Worm (Caenorhabditis elegans) whole organism, L3 larva: ENCODE data around the gene ent-4.

Experiments
- R02D3.7 ChIP-seq: fragments of 150-350 bp; optimal IDR thresholded peaks from 2 replicates; lab custom pipeline; 2014; ENCODE audit warnings: missing biosample characterization, missing genetic modification characterization
- ZK546.5 ChIP-seq: sonication (generic microtip); optimal IDR thresholded peaks from 2 replicates; lab custom pipeline; 2017; ENCODE audit warnings: missing biosample characterization, missing genetic modification characterization
- ama-1 ChIP-seq: fragments of 150-350 bp; optimal IDR thresholded peaks from 2 replicates; lab custom pipeline; 2018
- ceh-16 ChIP-seq: sonication (generic microtip); optimal IDR thresholded peaks from 2 replicates; lab custom pipeline; 2017; ENCODE audit warnings: missing biosample characterization, missing genetic modification characterization
- ceh-28 ChIP-seq: fragments of 150-350 bp; optimal IDR thresholded peaks from 2 replicates; lab custom pipeline; 2014; ENCODE audit warnings: missing biosample characterization, missing genetic modification reagents, missing genetic modification characterization
- ceh-82 ChIP-seq: fragments of 150-350 bp; optimal IDR thresholded peaks from 2 replicates; lab custom pipeline; 2014; ENCODE audit warnings: missing biosample characterization, missing genetic modification characterization
- ceh-9 ChIP-seq: sonication (generic microtip); optimal IDR thresholded peaks from 2 replicates; lab custom pipeline; 2018; ENCODE audit warnings: missing biosample characterization, missing genetic modification characterization
- daf-12 ChIP-seq: fragments of 150-350 bp; optimal IDR thresholded peaks from 2 replicates; lab custom pipeline; 2014; ENCODE audit warnings: missing biosample characterization, missing genetic modification reagents, missing genetic modification characterization
- egl-27 ChIP-seq: sonication (generic microtip); optimal IDR thresholded peaks from 4 replicates; lab custom pipeline; 2017; ENCODE audit warnings: missing biosample characterization, missing genetic modification reagents, missing genetic modification characterization
- egl-5 ChIP-seq: fragments of 150-350 bp; optimal IDR thresholded peaks from 2 replicates; lab custom pipeline; 2017; ENCODE audit warnings: missing biosample characterization, missing genetic modification reagents, missing genetic modification characterization, inconsistent platforms
- elt-1 ChIP-seq: fragments of 150-350 bp; optimal IDR thresholded peaks from 2 replicates; lab custom pipeline; 2014; ENCODE audit warnings: missing biosample characterization, missing genetic modification characterization
- elt-2 ChIP-seq: sonication (generic microtip); optimal IDR thresholded peaks from 2 replicates; lab custom pipeline; 2016; ENCODE audit warnings: missing genetic modification reagents, mild to moderate bottlenecking, missing genetic modification characterization, missing compliant biosample characterization
- elt-3 ChIP-seq, 3 experiments: fragments of 150-350 bp in 1 of 3; sonication (generic microtip) in 2 of 3; optimal IDR thresholded peaks; 2 replicates in 2 of 3; 4 replicates in 1 of 3; lab custom pipeline; 2014 to 2017; ENCODE audit warnings: missing biosample characterization in 3 of 3, missing genetic modification characterization in 3 of 3
- fos-1 ChIP-seq: fragments of 150-350 bp; optimal IDR thresholded peaks from 2 replicates; lab custom pipeline; 2014; ENCODE audit warnings: missing biosample characterization, missing genetic modification characterization
- jun-1 ChIP-seq: fragments of 150-350 bp; optimal IDR thresholded peaks from 2 replicates; lab custom pipeline; 2014; ENCODE audit warnings: missing biosample characterization, missing genetic modification reagents, missing genetic modification characterization
- lin-39 ChIP-seq: fragments of 150-350 bp; optimal IDR thresholded peaks from 2 replicates; lab custom pipeline; 2018; ENCODE audit warnings: missing biosample characterization, missing genetic modification reagents, missing genetic modification characterization
- lsy-12 ChIP-seq: sonication (generic microtip); optimal IDR thresholded peaks from 2 replicates; lab custom pipeline; 2016; ENCODE audit warnings: mild to moderate bottlenecking, missing genetic modification characterization, missing compliant biosample characterization
- mml-1 ChIP-seq: fragments of 150-350 bp; sonication (generic microtip); optimal IDR thresholded peaks from 3 replicates; lab custom pipeline; 2014; ENCODE audit warnings: missing biosample characterization, missing genetic modification characterization
- nfya-1 ChIP-seq: sonication (generic microtip); optimal IDR thresholded peaks from 2 replicates; lab custom pipeline; 2017; ENCODE audit warnings: missing genetic modification characterization, mild to moderate bottlenecking, missing compliant biosample characterization, antibody characterized with exemption, moderate library complexity; ENCODE audit not compliant: insufficient read depth
- nhr-11 ChIP-seq: fragments of 150-350 bp; optimal IDR thresholded peaks from 2 replicates; lab custom pipeline; 2014; ENCODE audit warnings: missing biosample characterization, missing genetic modification characterization
- nhr-23 ChIP-seq: fragments of 150-350 bp; optimal IDR thresholded peaks from 2 replicates; lab custom pipeline; 2014; ENCODE audit warnings: missing biosample characterization, missing genetic modification reagents, missing genetic modification characterization
- nhr-237 ChIP-seq: fragments of 150-350 bp; optimal IDR thresholded peaks from 2 replicates; lab custom pipeline; 2014; ENCODE audit warnings: missing biosample characterization, missing genetic modification characterization
- nhr-25 ChIP-seq: sonication (generic microtip); optimal IDR thresholded peaks from 2 replicates; lab custom pipeline; 2017; ENCODE audit warnings: missing biosample characterization, missing genetic modification characterization
- nhr-43 ChIP-seq: sonication (generic microtip); optimal IDR thresholded peaks from 2 replicates; lab custom pipeline; 2016; ENCODE audit warnings: mild to moderate bottlenecking, missing genetic modification characterization, missing compliant biosample characterization; ENCODE audit not compliant: poor library complexity, severe bottlenecking
- nhr-67 ChIP-seq: fragments of 150-350 bp; optimal IDR thresholded peaks from 2 replicates; lab custom pipeline; 2014; ENCODE audit warnings: missing biosample characterization, missing genetic modification characterization
- nhr-76 ChIP-seq: fragments of 150-350 bp; sonication (generic microtip); optimal IDR thresholded peaks from 5 replicates; lab custom pipeline; 2014; ENCODE audit warnings: missing biosample characterization, missing genetic modification characterization
- nhr-77 ChIP-seq: fragments of 150-350 bp; optimal IDR thresholded peaks from 2 replicates; lab custom pipeline; 2014; ENCODE audit warnings: missing biosample characterization, missing genetic modification characterization
- pqm-1 ChIP-seq: fragments of 150-350 bp; optimal IDR thresholded peaks from 2 replicates; lab custom pipeline; 2017; ENCODE audit warnings: missing biosample characterization, missing genetic modification characterization, inconsistent platforms
- sea-2 ChIP-seq: fragments of 150-350 bp; sonication (generic microtip); optimal IDR thresholded peaks from 4 replicates; lab custom pipeline; 2014; ENCODE audit warnings: missing biosample characterization, missing genetic modification reagents, missing genetic modification characterization
- skn-1 ChIP-seq: fragments of 150-350 bp; optimal IDR thresholded peaks from 2 replicates; lab custom pipeline; 2014; ENCODE audit warnings: missing biosample characterization, missing genetic modification characterization
- snpc-4 ChIP-seq: fragments of 150-350 bp; optimal IDR thresholded peaks from 2 replicates; lab custom pipeline; 2014; ENCODE audit warnings: missing biosample characterization, missing genetic modification characterization
- tbx-2 ChIP-seq: sonication (generic microtip); optimal IDR thresholded peaks from 2 replicates; lab custom pipeline; 2016; ENCODE audit warnings: mild to moderate bottlenecking, missing genetic modification characterization, missing compliant biosample characterization
- unc-39 ChIP-seq: sonication (generic microtip); optimal IDR thresholded peaks from 4 replicates; lab custom pipeline; 2017; ENCODE audit warnings: missing biosample characterization, missing genetic modification characterization
- unc-62 ChIP-seq: fragments of 150-350 bp; sonication (generic microtip); optimal IDR thresholded peaks from 4 replicates; lab custom pipeline; 2014; ENCODE audit warnings: missing biosample characterization, missing genetic modification reagents, missing genetic modification characterization
- zag-1 ChIP-seq: fragments of 150-350 bp; optimal IDR thresholded peaks from 2 replicates; lab custom pipeline; 2014; ENCODE audit warnings: missing biosample characterization, missing genetic modification characterization
- ztf-4 ChIP-seq: fragments of 150-350 bp; optimal IDR thresholded peaks from 2 replicates; lab custom pipeline; 2014; ENCODE audit warnings: missing biosample characterization, missing genetic modification characterization

ent-4 gene

ce11 chrIV:13684827-13685226, 41.9 kb upstream of the ent-4 start:
- TF ChIP-seq nfya-1 (tag; lab: Kevin White, UChicago) (no peak), sea-2 (GFP tag; lab: Kevin White, UChicago) (no peak), mml-1 (tag; lab: Kevin White, UChicago) (no peak)

DNA sequence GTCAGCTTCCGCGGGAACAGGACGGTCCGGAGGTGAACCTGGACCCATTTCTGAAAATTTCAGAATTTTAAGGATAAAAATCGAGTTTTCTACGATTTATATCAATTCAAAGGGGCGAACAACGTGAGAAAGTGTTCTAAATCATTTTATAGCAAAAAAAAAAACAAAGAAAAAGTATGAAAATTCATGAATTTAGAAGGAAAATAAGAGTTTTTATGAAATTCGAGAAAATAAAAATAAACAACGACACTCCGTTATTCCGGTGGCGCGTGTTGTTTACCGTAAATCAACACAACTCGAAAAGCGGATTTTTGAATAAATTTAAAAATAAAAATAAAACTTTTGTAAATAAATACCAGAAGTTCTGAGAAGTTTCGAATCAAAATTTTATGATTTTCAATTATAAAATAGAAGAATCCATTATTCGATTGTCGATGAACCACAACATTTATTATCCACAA, 39.7 kb upstream of the ent-4 start, which contains the start of gene nyn-1:
Gene nyn-1, minus strand, starts transcription at position 51 of the 461 bp plus-strand sequence.
- no peak for TF ChIP-seq jun-1 (tag; lab: Kevin White, UChicago)
- peak; percentile 32 for TF ChIP-seq R02D3.7

- TF ChIP-seq elt-1 (tag; lab: Kevin White, UChicago) (no peak), egl-27 (no peak), lsy-12 (tag; lab: Kevin White, UChicago) (no peak), nhr-67 (no peak), ceh-82 (tag; lab: Kevin White, UChicago) (no peak), sea-2 (GFP tag; lab: Kevin White, UChicago) (no peak), fos-1 (tag; lab: Kevin White, UChicago) (no peak), egl-5 (tag; lab: Kevin White, UChicago) (no peak), nhr-25 (no peak), skn-1 (tag; lab: Kevin White, UChicago) (no peak), zag-1 (no peak)
- TF ChIP-seq, all 47 proteins: peak for 0
These were observed 39.1 kb upstream of the ent-4 start for ce11 chrIV:13687631-13688030.

DNA sequence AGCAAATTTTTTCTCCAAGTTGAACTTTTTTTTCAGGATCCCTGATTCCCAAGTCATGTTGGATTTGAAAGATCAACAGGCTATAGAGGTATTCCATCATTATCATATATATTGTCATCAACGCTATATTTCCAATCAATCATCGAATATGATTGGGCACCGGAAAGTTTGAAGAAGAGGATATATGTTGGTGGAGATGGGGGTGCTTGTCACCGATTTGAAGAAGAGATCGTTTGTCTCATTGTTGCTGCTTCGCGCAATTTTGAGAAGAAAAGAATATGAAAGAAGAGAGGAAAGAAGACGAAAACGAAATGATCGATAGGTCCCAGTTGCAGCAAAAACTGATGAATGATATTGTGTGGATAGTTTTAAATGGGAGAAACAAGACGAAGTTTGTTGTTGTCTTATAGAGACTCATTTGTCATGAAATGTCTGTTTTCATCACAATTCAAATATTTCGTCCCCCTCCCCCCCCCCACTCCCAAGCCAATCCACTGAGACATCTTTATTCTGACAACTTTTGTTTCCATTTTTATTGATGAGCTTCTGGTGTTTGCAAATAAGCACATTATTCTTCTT, 37.3 kb upstream of the ent-4 start, which contains the start of gene T23G4.2:
Gene T23G4.2, minus strand, starts transcription at position 255 of the 579 bp plus-strand sequence.
- TF ChIP-seq nhr-76 (tag; lab: Kevin White, UChicago) (no peak), mml-1 (tag; lab: Kevin White, UChicago) (no peak), nhr-43 (tag; lab: Kevin White, UChicago) (no peak), nhr-25 (no peak), ceh-28 (tag; lab: Kevin White, UChicago) (peak; percentile 15), egl-27 (no peak), unc-62 (GFP tag; lab: Kevin White, UChicago) (peak; percentile 76), lin-39 (tag; lab: Kevin White, UChicago) (peak; percentile 77)

DNA sequence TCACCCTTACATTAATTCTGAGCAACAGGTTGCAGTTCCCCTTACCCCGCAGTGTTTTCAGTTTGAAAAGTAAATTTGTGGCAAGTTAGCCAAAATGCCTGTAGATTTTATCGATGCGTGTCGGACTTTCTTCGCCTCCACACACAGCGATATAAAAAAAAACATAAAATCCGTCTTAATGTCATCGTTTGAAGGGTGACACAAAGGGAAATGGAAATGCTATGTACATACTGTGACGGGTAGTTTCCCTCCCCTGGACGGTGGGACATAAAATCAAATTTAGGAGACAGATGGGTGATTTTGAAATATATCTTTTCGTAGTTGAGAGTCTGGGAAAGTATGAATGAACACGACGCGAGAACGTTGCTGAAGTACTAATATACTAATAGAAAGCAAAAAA, 34.2 kb upstream of the ent-4 start:
- TF ChIP-seq ztf-4 (no peak), unc-39 (tag; lab: Kevin White, UChicago) (no peak), egl-5 (tag; lab: Kevin White, UChicago) (peak; percentile 79), ZK546.5 (no peak)

- TF ChIP-seq nhr-23 (tag; lab: Kevin White, UChicago) = no peak
- no peak for TF ChIP-seq egl-5 (tag; lab: Kevin White, UChicago)
- no peak for TF ChIP-seq elt-2 (tag; lab: Kevin White, UChicago)
- no peak for TF ChIP-seq nhr-11
- TF ChIP-seq unc-39 (tag; lab: Kevin White, UChicago) = no peak
- no peak for TF ChIP-seq elt-3 (tag; optimal IDR thresholded peaks at IDR 0.05; lab: Kevin White, UChicago)
- TF ChIP-seq tbx-2 = no peak
- TF ChIP-seq nhr-237 = no peak
- no peak for TF ChIP-seq nhr-25
- no peak for TF ChIP-seq ztf-4
- TF ChIP-seq pqm-1 = no peak
- TF ChIP-seq nhr-77 (tag; lab: Kevin White, UChicago) = no peak
- TF ChIP-seq ceh-9 (tag; lab: Kevin White, UChicago) = no peak
- TF ChIP-seq ceh-16 (tag; lab: Kevin White, UChicago) = no peak
- no peak for TF ChIP-seq ama-1
- TF ChIP-seq daf-12 (tag; lab: Kevin White, UChicago) = no peak
- TF ChIP-seq snpc-4 = no peak
- TF ChIP-seq, all 47 proteins: peak for 0
These were observed 32.8 kb upstream of the ent-4 start for ce11 chrIV:13693976-13694375.
